Fruit fly (Drosophila melanogaster) whole organism, embryonic: ENCODE data around the gene Ada2a.

ENCODE experiments used
- Ada2b ChIP-seq: fragments of 200-800 bp; sonication (Bioruptor generic); IDR thresholded peaks from 2 replicates; pipeline ENCODE4 v1.3.6; 2022; ENCODE audit warnings: missing biosample characterization, missing genetic modification characterization
- Atf-2 ChIP-seq: fragments of 200-800 bp; sonication (Bioruptor generic); optimal IDR thresholded peaks from 2 replicates; lab custom pipeline; 2016; ENCODE audit warnings: missing biosample characterization, missing genetic modification characterization
- Atf3 ChIP-seq: fragments of 200-800 bp; sonication (Bioruptor generic); optimal IDR thresholded peaks from 3 replicates; lab custom pipeline; 2016; ENCODE audit warnings: missing biosample characterization, missing genetic modification characterization
- CG10959 ChIP-seq: fragments of 200-800 bp; sonication (Bioruptor generic); IDR thresholded peaks from 2 replicates; pipeline ENCODE4 v1.3.6; 2022; ENCODE audit warnings: missing biosample characterization, missing genetic modification characterization
- CG15479 ChIP-seq: fragments of 200-800 bp; sonication (Bioruptor generic); optimal IDR thresholded peaks from 3 replicates; lab custom pipeline; 2019; ENCODE audit warnings: missing biosample characterization, mild to moderate bottlenecking, missing genetic modification characterization, moderate library complexity
- CG1647 ChIP-seq: fragments of 200-800 bp; sonication (Bioruptor generic); optimal IDR thresholded peaks from 3 replicates; lab custom pipeline; 2016; ENCODE audit warnings: missing biosample characterization, missing genetic modification characterization
- CG18011 ChIP-seq: fragments of 200-800 bp; sonication (Bioruptor generic); optimal IDR thresholded peaks from 2 replicates; lab custom pipeline; 2017; ENCODE audit warnings: missing biosample characterization, missing genetic modification characterization, mild to moderate bottlenecking, moderate library complexity, missing genotype
- CG18476 ChIP-seq: fragments of 200-800 bp; sonication (Bioruptor generic); optimal IDR thresholded peaks from 2 replicates; lab custom pipeline; 2016; ENCODE audit warnings: missing biosample characterization, mild to moderate bottlenecking, missing genetic modification characterization
- CG18599 ChIP-seq: fragments of 200-800 bp; sonication (Bioruptor generic); optimal IDR thresholded peaks from 3 replicates; lab custom pipeline; 2017; ENCODE audit warnings: missing biosample characterization, missing genetic modification characterization, mild to moderate bottlenecking, moderate library complexity, missing genetic modification reagents
- CG2202 ChIP-seq: fragments of 200-800 bp; sonication (Bioruptor generic); optimal IDR thresholded peaks from 2 replicates; lab custom pipeline; 2018; ENCODE audit warnings: missing biosample characterization, mild to moderate bottlenecking, missing genetic modification characterization
- CG3065 ChIP-seq: fragments of 200-800 bp; sonication (Bioruptor generic); optimal IDR thresholded peaks from 2 replicates; lab custom pipeline; 2016; ENCODE audit warnings: missing biosample characterization, missing genetic modification characterization
- CG31224 ChIP-seq: fragments of 200-800 bp; sonication (Bioruptor generic); IDR thresholded peaks from 2 replicates; pipeline ENCODE4 v1.3.6; 2022; ENCODE audit warnings: missing biosample characterization, missing genetic modification characterization
- CG3407 ChIP-seq: fragments of 200-800 bp; sonication (Bioruptor generic); optimal IDR thresholded peaks from 2 replicates; lab custom pipeline; 2018; ENCODE audit warnings: missing biosample characterization, mild to moderate bottlenecking, missing genetic modification characterization
- CG3995 ChIP-seq: fragments of 200-800 bp; sonication (Bioruptor generic); optimal IDR thresholded peaks from 3 replicates; lab custom pipeline; 2016; ENCODE audit warnings: missing biosample characterization, missing genetic modification characterization
- CG4854 ChIP-seq: fragments of 200-800 bp; sonication (Bioruptor generic); optimal IDR thresholded peaks from 2 replicates; lab custom pipeline; 2016; ENCODE audit warnings: missing biosample characterization, missing genetic modification characterization, inconsistent platforms
- CG5953 ChIP-seq: fragments of 200-800 bp; sonication (Bioruptor generic); IDR thresholded peaks from 2 replicates; pipeline ENCODE4 v1.3.6; 2022; ENCODE audit warnings: missing biosample characterization, missing genetic modification characterization
- CG7556 ChIP-seq: fragments of 200-800 bp; sonication (Bioruptor generic); optimal IDR thresholded peaks from 2 replicates; lab custom pipeline; 2017; ENCODE audit warnings: missing biosample characterization, mild to moderate bottlenecking, missing genetic modification characterization
- D19A ChIP-seq: fragments of 200-800 bp; optimal IDR thresholded peaks from 3 replicates; lab custom pipeline; 2019; ENCODE audit warnings: missing biosample characterization, mild to moderate bottlenecking, missing genetic modification characterization, moderate library complexity
- Deaf1 ChIP-seq: fragments of 200-800 bp; optimal IDR thresholded peaks from 3 replicates; lab custom pipeline; 2019; ENCODE audit warnings: missing biosample characterization, mild to moderate bottlenecking, missing genetic modification characterization, moderate library complexity
- Doc2 ChIP-seq: fragments of 200-800 bp; sonication (Bioruptor generic); IDR thresholded peaks from 2 replicates; pipeline ENCODE4 v1.3.6; 2022; ENCODE audit warnings: missing biosample characterization, missing genetic modification characterization
- Dref ChIP-seq: fragments of 200-800 bp; sonication (Bioruptor generic); IDR thresholded peaks from 2 replicates; pipeline ENCODE4 v1.3.6; 2022; ENCODE audit warnings: missing biosample characterization, missing genetic modification characterization
- E2f2 ChIP-seq: fragments of 200-800 bp; sonication (Bioruptor generic); IDR thresholded peaks from 2 replicates; pipeline ENCODE4 v1.3.6; 2022; ENCODE audit warnings: missing biosample characterization, missing genetic modification characterization
- Ets65A ChIP-seq: fragments of 200-800 bp; sonication (Bioruptor generic); peaks from one replicate; lab custom pipeline; 2016; ENCODE audit warnings: missing biosample characterization, missing genetic modification characterization
- Fer1 ChIP-seq: fragments of 200-800 bp; sonication (Bioruptor generic); optimal IDR thresholded peaks from 2 replicates; lab custom pipeline; 2017; ENCODE audit warnings: missing biosample characterization, mild to moderate bottlenecking, missing genetic modification characterization
- Fer3 ChIP-seq: fragments of 200-800 bp; sonication (Bioruptor generic); optimal IDR thresholded peaks from 2 replicates; lab custom pipeline; 2018; ENCODE audit warnings: missing biosample characterization, mild to moderate bottlenecking, missing genetic modification characterization, moderate library complexity
- H15 ChIP-seq: fragments of 200-800 bp; sonication (Bioruptor generic); IDR thresholded peaks from 3 replicates; pipeline ENCODE4 v1.3.6; 2022; ENCODE audit warnings: missing biosample characterization, missing genetic modification characterization
- HLH54F ChIP-seq: fragments of 200-800 bp; sonication (Bioruptor generic); optimal IDR thresholded peaks from 3 replicates; lab custom pipeline; 2016; ENCODE audit warnings: missing biosample characterization, missing genetic modification characterization
- Hey ChIP-seq: fragments of 200-800 bp; sonication (Bioruptor generic); optimal IDR thresholded peaks from 3 replicates; lab custom pipeline; 2018; ENCODE audit warnings: missing biosample characterization, mild to moderate bottlenecking, missing genetic modification characterization
- Lim3 ChIP-seq: fragments of 200-800 bp; sonication (Bioruptor generic); IDR thresholded peaks from 2 replicates; pipeline ENCODE4 v1.3.6; 2022; ENCODE audit warnings: missing biosample characterization, missing genetic modification characterization
- MESR4 ChIP-seq: fragments of 200-800 bp; sonication (Bioruptor generic); optimal IDR thresholded peaks from 2 replicates; lab custom pipeline; 2018; ENCODE audit warnings: missing biosample characterization, mild to moderate bottlenecking, missing genetic modification characterization, moderate library complexity
- Med ChIP-seq: fragments of 200-800 bp; sonication (Bioruptor generic); peaks from one replicate; lab custom pipeline; 2016; ENCODE audit warnings: missing biosample characterization, missing genetic modification characterization, mild to moderate bottlenecking, inconsistent platforms, moderate library complexity
- Tbp ChIP-seq: fragments of >200 bp; optimal IDR thresholded peaks from 2 replicates; lab custom pipeline; 2018; ENCODE audit warnings: missing biosample characterization, missing genetic modification characterization
- Xrp1 ChIP-seq: fragments of 200-800 bp; sonication (Bioruptor generic); IDR thresholded peaks from 2 replicates; pipeline ENCODE4 v1.3.6; 2022; ENCODE audit warnings: missing biosample characterization, missing genetic modification characterization
- az2 ChIP-seq: fragments of 200-800 bp; sonication (Bioruptor generic); optimal IDR thresholded peaks from 3 replicates; lab custom pipeline; 2016; ENCODE audit warnings: missing biosample characterization, missing genetic modification characterization
- br ChIP-seq: fragments of >200 bp; optimal IDR thresholded peaks from 2 replicates; lab custom pipeline; 2017
- cas ChIP-seq: fragments of 200-800 bp; sonication (Bioruptor generic); IDR thresholded peaks from 2 replicates; pipeline ENCODE4 v1.3.6; 2022; ENCODE audit warnings: missing biosample characterization, missing genetic modification characterization
- crp ChIP-seq, 2 experiments: fragments of 200-800 bp; sonication (Bioruptor generic); optimal IDR thresholded peaks; 2 replicates in 1 of 2; 3 replicates in 1 of 2; lab custom pipeline; 2017; ENCODE audit warnings: missing biosample characterization in 2 of 2, missing genetic modification characterization in 2 of 2, mild to moderate bottlenecking in 1 of 2, moderate library complexity in 1 of 2
- ftz-f1 ChIP-seq: fragments of 200-800 bp; sonication (Bioruptor generic); optimal IDR thresholded peaks from 2 replicates; lab custom pipeline; 2016; ENCODE audit warnings: missing biosample characterization, missing genetic modification characterization
- gcm ChIP-seq: fragments of 200-800 bp; sonication (Bioruptor generic); optimal IDR thresholded peaks from 2 replicates; lab custom pipeline; 2019; ENCODE audit warnings: missing biosample characterization, mild to moderate bottlenecking, missing genetic modification characterization, moderate library complexity
- grau ChIP-seq: fragments of 200-800 bp; optimal IDR thresholded peaks from 3 replicates; lab custom pipeline; 2019; ENCODE audit warnings: missing biosample characterization, mild to moderate bottlenecking, missing genetic modification characterization, moderate library complexity
- kah ChIP-seq: fragments of 200-800 bp; sonication (Bioruptor generic); optimal IDR thresholded peaks from 2 replicates; lab custom pipeline; 2018; ENCODE audit warnings: missing biosample characterization, mild to moderate bottlenecking, missing genetic modification characterization
- kay ChIP-seq: fragments of 200-800 bp; sonication (Bioruptor generic); optimal IDR thresholded peaks from 2 replicates; lab custom pipeline; 2016; ENCODE audit warnings: missing biosample characterization, missing genetic modification characterization
- kni ChIP-seq: fragments of 200-800 bp; sonication (Bioruptor generic); optimal IDR thresholded peaks from 3 replicates; lab custom pipeline; 2017; ENCODE audit warnings: mild to moderate bottlenecking, missing biosample characterization, missing genetic modification reagents, missing genetic modification characterization
- luna ChIP-seq: fragments of 200-800 bp; sonication (Bioruptor generic); optimal IDR thresholded peaks from 2 replicates; lab custom pipeline; 2016; ENCODE audit warnings: missing biosample characterization, missing genetic modification characterization
- nau ChIP-seq: fragments of 200-800 bp; sonication (Bioruptor generic); optimal IDR thresholded peaks from 3 replicates; lab custom pipeline; 2017; ENCODE audit warnings: missing biosample characterization, mild to moderate bottlenecking, missing genetic modification characterization, missing genetic modification reagents
- nom ChIP-seq: fragments of 200-800 bp; sonication (Bioruptor generic); optimal IDR thresholded peaks from 2 replicates; lab custom pipeline; 2017; ENCODE audit warnings: missing biosample characterization, missing genetic modification characterization, mild to moderate bottlenecking, moderate library complexity, missing genetic modification reagents
- sd ChIP-seq: fragments of 200-800 bp; sonication (Bioruptor generic); optimal IDR thresholded peaks from 3 replicates; lab custom pipeline; 2018; ENCODE audit warnings: missing biosample characterization, mild to moderate bottlenecking, missing genetic modification characterization, moderate library complexity
- so ChIP-seq: fragments of 200-800 bp; sonication (Bioruptor generic); IDR thresholded peaks from 3 replicates; pipeline ENCODE4 v1.3.6; 2022; ENCODE audit warnings: missing biosample characterization, missing genetic modification characterization
- stc ChIP-seq: fragments of 200-800 bp; sonication (Bioruptor generic); IDR thresholded peaks from 2 replicates; pipeline ENCODE4 v1.3.6; 2022; ENCODE audit warnings: missing biosample characterization, missing genetic modification characterization
- trem ChIP-seq: fragments of 200-800 bp; optimal IDR thresholded peaks from 3 replicates; lab custom pipeline; 2019; ENCODE audit warnings: missing biosample characterization, mild to moderate bottlenecking, missing genetic modification characterization, moderate library complexity
- usp ChIP-seq: fragments of >200 bp; optimal IDR thresholded peaks from 2 replicates; lab custom pipeline; 2017; ENCODE audit warnings: missing biosample characterization, missing genetic modification characterization
- wdn ChIP-seq: fragments of 200-800 bp; sonication (Bioruptor generic); IDR thresholded peaks from 2 replicates; pipeline ENCODE4 v1.3.6; 2022; ENCODE audit warnings: missing biosample characterization, missing genetic modification characterization
- zen2 ChIP-seq: fragments of 200-800 bp; sonication (Bioruptor generic); IDR thresholded peaks from 3 replicates; pipeline ENCODE4 v1.3.6; 2022; ENCODE audit warnings: missing biosample characterization, missing genetic modification characterization; ENCODE audit not compliant: partially characterized antibody

Gene Ada2a

dm6 chr3R:18252578-18252977 is 2.7 kb downstream of the Ada2a start, which contains the start of gene CG12320 (continued):
- TF ChIP-seq CG1647 (no peak), cas (GFP tag; lab: Robert Waterston, UW) (no peak), kni (GFP tag; lab: Kevin White, UChicago) (no peak), CG31224 (GFP tag; lab: Robert Waterston, UW) (no peak), nau (GFP tag; lab: Kevin White, UChicago) (no peak), so (GFP tag; lab: Robert Waterston, UW) (no peak), trem (peak; percentile 77), br (lab: Kevin White, UChicago) (no peak), Ets65A (GFP tag; lab: Kevin White, UChicago) (no peak), ftz-f1 (GFP tag; lab: Kevin White, UChicago) (no peak), luna (GFP tag; lab: Kevin White, UChicago) (no peak), Atf-2 (GFP tag; lab: Kevin White, UChicago) (no peak), HLH54F (GFP tag; lab: Kevin White, UChicago) (no peak), nom (GFP tag; lab: Kevin White, UChicago) (no peak), Lim3 (GFP tag; lab: Robert Waterston, UW) (no peak), Hey (tag; lab: Kevin White, UChicago) (no peak), Tbp (GFP tag; lab: Kevin White, UChicago) (no peak), usp (GFP tag; lab: Kevin White, UChicago) (no peak), Ada2b (GFP tag; lab: Robert Waterston, UW) (no peak), CG4854 (GFP tag; lab: Kevin White, UChicago) (no peak), CG3995 (no peak), E2f2 (GFP tag; lab: Robert Waterston, UW) (peak; percentile 94), wdn (GFP tag; lab: Robert Waterston, UW) (no peak), CG5953 (GFP tag; lab: Robert Waterston, UW) (no peak), CG18011 (GFP tag; lab: Kevin White, UChicago) (no peak), az2 (GFP tag; lab: Kevin White, UChicago) (no peak), D19A (no peak), kah (no peak), Xrp1 (GFP tag; lab: Robert Waterston, UW) (no peak), CG18599 (GFP tag; lab: Kevin White, UChicago) (no peak), H15 (GFP tag; lab: Robert Waterston, UW) (no peak), CG7556 (GFP tag; lab: Kevin White, UChicago) (no peak), CG18476 (GFP tag; lab: Kevin White, UChicago) (no peak), sd (tag; lab: Kevin White, UChicago) (no peak), CG10959 (GFP tag; lab: Robert Waterston, UW) (no peak), CG15479 (GFP tag; lab: Kevin White, UChicago) (no peak), CG3407 (GFP tag; lab: Kevin White, UChicago) (no peak), Doc2 (GFP tag; lab: Robert Waterston, UW) (no peak), Med (peak; percentile 32), Deaf1 (tag; lab: Kevin White, UChicago) (no peak), crp (GFP tag; optimal IDR thresholded peaks at IDR 0.05; lab: Kevin White, UChicago) (no peak), stc (GFP tag; lab: Robert Waterston, UW) (no peak), Fer3 (tag; lab: Kevin White, UChicago) (no peak), grau (no peak), MESR4 (GFP tag; lab: Kevin White, UChicago) (peak; percentile 42), kay (GFP tag; lab: Kevin White, UChicago) (no peak), gcm (GFP tag; lab: Kevin White, UChicago) (peak; percentile 50), CG2202 (tag; lab: Kevin White, UChicago) (no peak), CG3065 (GFP tag; lab: Kevin White, UChicago) (no peak), Atf3 (GFP tag; lab: Kevin White, UChicago) (no peak), Fer1 (GFP tag; lab: Kevin White, UChicago) (peak; percentile 5), Dref (GFP tag; lab: Robert Waterston, UW) (peak; percentile 68), zen2 (no peak)
